Fruit fly (Drosophila melanogaster): ENCODE measurements around the gene VhaAC45RP.

dm6 chr3R:30132295-30132694 is 33.9 kb downstream of the VhaAC45RP start, which contains the start of gene CG31029:
- TF ChIP-seq CG34367 (tag; optimal IDR thresholded peaks at IDR 0.05) (no peak), Snoo (tag; optimal IDR thresholded peaks at IDR 0.05) (no peak), CG8301 (tag; optimal IDR thresholded peaks at IDR 0.05) (no peak)

All from whole organism, pupa.